Fruit fly (Drosophila melanogaster) whole organism, embryonic: Measurements from ENCODE around the gene CG18598.

Experiments
- CG11093 ChIP-seq: fragments of 200-800 bp; sonication (Bioruptor generic); IDR thresholded peaks from 3 replicates; pipeline ENCODE4 v1.3.6; 2022; ENCODE audit warnings: missing biosample characterization, missing genetic modification characterization
- CG12071 ChIP-seq: fragments of 200-800 bp; sonication (Bioruptor generic); optimal IDR thresholded peaks from 3 replicates; lab custom pipeline; 2018; ENCODE audit warnings: missing biosample characterization, mild to moderate bottlenecking, missing genetic modification characterization
- CG14710 ChIP-seq: fragments of 200-800 bp; sonication (Bioruptor generic); optimal IDR thresholded peaks from 3 replicates; lab custom pipeline; 2019; ENCODE audit warnings: missing biosample characterization, mild to moderate bottlenecking, missing genetic modification characterization, moderate library complexity
- CG15011 ChIP-seq: fragments of 200-800 bp; sonication (Bioruptor generic); optimal IDR thresholded peaks from 3 replicates; lab custom pipeline; 2018; ENCODE audit warnings: missing biosample characterization, mild to moderate bottlenecking, missing genetic modification characterization
- CG17912 ChIP-seq: fragments of 200-800 bp; sonication (Bioruptor generic); optimal IDR thresholded peaks from 2 replicates; lab custom pipeline; 2018; ENCODE audit warnings: missing biosample characterization, mild to moderate bottlenecking, missing genetic modification characterization
- CG2120 ChIP-seq: fragments of 200-800 bp; sonication (Bioruptor generic); optimal IDR thresholded peaks from 3 replicates; lab custom pipeline; 2016; ENCODE audit warnings: missing biosample characterization, missing genetic modification characterization
- CG32532 ChIP-seq: fragments of 200-800 bp; sonication (Bioruptor generic); IDR thresholded peaks from 2 replicates; pipeline ENCODE4 v1.3.6; 2022; ENCODE audit warnings: missing biosample characterization, missing genetic modification characterization
- CG33557 ChIP-seq: fragments of 200-800 bp; sonication (Bioruptor generic); optimal IDR thresholded peaks from 2 replicates; lab custom pipeline; 2019; ENCODE audit warnings: missing biosample characterization, mild to moderate bottlenecking, missing genetic modification characterization, moderate library complexity
- CG4424 ChIP-seq: fragments of 200-800 bp; sonication (Bioruptor generic); optimal IDR thresholded peaks from 3 replicates; lab custom pipeline; 2016; ENCODE audit warnings: missing biosample characterization, missing genetic modification characterization
- CG8089 ChIP-seq: fragments of 200-800 bp; sonication (Bioruptor generic); optimal IDR thresholded peaks from 3 replicates; lab custom pipeline; 2016; ENCODE audit warnings: missing biosample characterization, missing genetic modification characterization
- CG9727 ChIP-seq: fragments of 200-800 bp; sonication (Bioruptor generic); optimal IDR thresholded peaks from 3 replicates; lab custom pipeline; 2017; ENCODE audit warnings: missing biosample characterization, mild to moderate bottlenecking, missing genetic modification characterization
- Dref ChIP-seq: fragments of 200-800 bp; sonication (Bioruptor generic); IDR thresholded peaks from 2 replicates; pipeline ENCODE4 v1.3.6; 2022; ENCODE audit warnings: missing biosample characterization, missing genetic modification characterization
- Drgx ChIP-seq: fragments of 200-800 bp; sonication (Bioruptor generic); IDR thresholded peaks from 2 replicates; pipeline ENCODE4 v1.3.6; 2022; ENCODE audit warnings: missing biosample characterization, missing genetic modification characterization
- Hr78 ChIP-seq, 2 experiments: fragments of 200-800 bp in 1 of 2; fragments of >200 bp in 1 of 2; sonication (Bioruptor generic) in 1 of 2; optimal IDR thresholded peaks; 2 replicates each; lab custom pipeline; 2017 to 2019; ENCODE audit warnings: missing biosample characterization in 2 of 2, missing genetic modification characterization in 2 of 2, mild to moderate bottlenecking in 1 of 2, moderate library complexity in 1 of 2
- Jarid2 ChIP-seq: fragments of 200-800 bp; sonication (Bioruptor generic); optimal IDR thresholded peaks from 3 replicates; lab custom pipeline; 2017; ENCODE audit warnings: mild to moderate bottlenecking, missing biosample characterization, missing genetic modification reagents, missing genetic modification characterization
- Oli ChIP-seq: fragments of 200-800 bp; sonication (Bioruptor generic); optimal IDR thresholded peaks from 2 replicates; lab custom pipeline; 2018; ENCODE audit warnings: missing biosample characterization, mild to moderate bottlenecking, missing genetic modification characterization, moderate library complexity
- Optix ChIP-seq: fragments of 200-800 bp; sonication (Bioruptor generic); IDR thresholded peaks from 3 replicates; pipeline ENCODE4 v1.3.6; 2022; ENCODE audit warnings: missing biosample characterization, missing genetic modification characterization
- Sox102F ChIP-seq: fragments of 200-800 bp; sonication (Bioruptor generic); optimal IDR thresholded peaks from 2 replicates; lab custom pipeline; 2018; ENCODE audit warnings: missing biosample characterization, mild to moderate bottlenecking, missing genetic modification characterization, moderate library complexity
- amos ChIP-seq: fragments of 200-800 bp; sonication (Bioruptor generic); IDR thresholded peaks from 2 replicates; pipeline ENCODE4 v1.3.6; 2022; ENCODE audit warnings: missing biosample characterization, missing genetic modification characterization; ENCODE audit not compliant: partially characterized antibody
- cas ChIP-seq: fragments of 200-800 bp; sonication (Bioruptor generic); IDR thresholded peaks from 2 replicates; pipeline ENCODE4 v1.3.6; 2022; ENCODE audit warnings: missing biosample characterization, missing genetic modification characterization
- da ChIP-seq: fragments of 200-800 bp; sonication (Bioruptor generic); optimal IDR thresholded peaks from 2 replicates; lab custom pipeline; 2016; ENCODE audit warnings: missing biosample characterization, missing genetic modification characterization
- dm ChIP-seq: fragments of 200-800 bp; sonication (Bioruptor generic); optimal IDR thresholded peaks from 3 replicates; lab custom pipeline; 2016; ENCODE audit warnings: missing biosample characterization, missing genetic modification characterization
- fd96Cb ChIP-seq: fragments of 200-800 bp; sonication (Bioruptor generic); optimal IDR thresholded peaks from 2 replicates; lab custom pipeline; 2018; ENCODE audit warnings: missing biosample characterization, mild to moderate bottlenecking, missing genetic modification characterization, moderate library complexity
- fu2 ChIP-seq: fragments of 200-800 bp; sonication (Bioruptor generic); optimal IDR thresholded peaks from 2 replicates; lab custom pipeline; 2016; ENCODE audit warnings: missing biosample characterization, missing genetic modification characterization
- her ChIP-seq: fragments of 200-800 bp; sonication (Bioruptor generic); optimal IDR thresholded peaks from 2 replicates; lab custom pipeline; 2016; ENCODE audit warnings: missing biosample characterization, missing genetic modification characterization
- lbe ChIP-seq: fragments of 200-800 bp; sonication (Bioruptor generic); optimal IDR thresholded peaks from 2 replicates; lab custom pipeline; 2016; ENCODE audit warnings: missing biosample characterization, mild to moderate bottlenecking, missing genetic modification characterization
- lilli ChIP-seq: fragments of 200-800 bp; sonication (Bioruptor generic); optimal IDR thresholded peaks from 3 replicates; lab custom pipeline; 2016; ENCODE audit warnings: missing biosample characterization, missing genetic modification characterization
- nmo ChIP-seq: fragments of 200-800 bp; sonication (Bioruptor generic); optimal IDR thresholded peaks from 2 replicates; lab custom pipeline; 2018; ENCODE audit warnings: missing biosample characterization, mild to moderate bottlenecking, missing genetic modification characterization, moderate library complexity
- peb ChIP-seq: fragments of 200-800 bp; sonication (Bioruptor generic); IDR thresholded peaks from 2 replicates; pipeline ENCODE4 v1.3.6; 2022; ENCODE audit warnings: missing biosample characterization, missing genetic modification characterization
- pros ChIP-seq: fragments of 200-800 bp; sonication (Bioruptor generic); optimal IDR thresholded peaks from 3 replicates; lab custom pipeline; 2019; ENCODE audit warnings: missing biosample characterization, mild to moderate bottlenecking, missing genetic modification characterization, moderate library complexity
- run ChIP-seq: fragments of 200-800 bp; sonication (Bioruptor generic); optimal IDR thresholded peaks from 3 replicates; lab custom pipeline; 2018; ENCODE audit warnings: missing biosample characterization, mild to moderate bottlenecking, missing genetic modification characterization
- sens-2 ChIP-seq: fragments of 200-800 bp; sonication (Bioruptor generic); IDR thresholded peaks from 2 replicates; pipeline ENCODE4 v1.3.6; 2022; ENCODE audit warnings: missing biosample characterization, missing genetic modification characterization
- shn ChIP-seq: fragments of 200-800 bp; sonication (Bioruptor generic); optimal IDR thresholded peaks from 3 replicates; lab custom pipeline; 2016; ENCODE audit warnings: missing biosample characterization, missing genetic modification characterization
- twi ChIP-seq: fragments of 200-800 bp; optimal IDR thresholded peaks from 2 replicates; lab custom pipeline; 2019; ENCODE audit warnings: missing biosample characterization, mild to moderate bottlenecking, missing genetic modification characterization, moderate library complexity

The CG18598 gene

dm6 chr3R:18298900-18299321, 48.0 kb downstream of the CG18598 start, which contains the start of gene Dlc90F (continued):
- TF ChIP-seq CG17912 (GFP tag; lab: Kevin White, UChicago) (peak; percentile 11), lbe (GFP tag; lab: Kevin White, UChicago) (peak; percentile 40), CG14710 (tag; lab: Kevin White, UChicago) (peak; percentile 89), pros (no peak), fu2 (peak; percentile 66), CG33557 (GFP tag; lab: Kevin White, UChicago) (peak; percentile 47), lilli (GFP tag; lab: Kevin White, UChicago) (peak; percentile 83), fd96Cb (tag; lab: Kevin White, UChicago) (peak; percentile 65), CG8089 (GFP tag; lab: Kevin White, UChicago) (peak; percentile 59), dm (GFP tag; lab: Kevin White, UChicago) (peak; percentile 83), CG9727 (peak; percentile 44), peb (GFP tag; lab: Robert Waterston, UW) (peak; percentile 54; the same call in 1 of the 2 replicates), Hr78 (GFP tag; optimal IDR thresholded peaks at IDR 0.05; lab: Kevin White, UChicago) (no peak), CG32532 (GFP tag; lab: Robert Waterston, UW) (peak; percentile 84), CG4424 (peak; percentile 66), Optix (GFP tag; lab: Robert Waterston, UW) (peak; percentile 55; the same call in 2 of the 3 replicates), her (peak; percentile 54), sens-2 (GFP tag; lab: Robert Waterston, UW) (peak; percentile 53), CG11093 (peak; percentile 66; the same call in 2 of the 3 replicates), CG12071 (no peak), CG15011 (no peak), nmo (GFP tag; lab: Kevin White, UChicago) (peak; percentile 91), CG2120 (GFP tag; lab: Kevin White, UChicago) (peak; percentile 87), da (no peak), cas (GFP tag; lab: Robert Waterston, UW) (no peak), twi (tag; lab: Kevin White, UChicago) (peak; percentile 67), amos (GFP tag; lab: Robert Waterston, UW) (0 out of 2 replicates have a peak, but pooled peaks have one; percentile 47), Drgx (peak; percentile 68), Dref (GFP tag; lab: Robert Waterston, UW) (peak; percentile 64), run (tag; lab: Kevin White, UChicago) (no peak), shn (GFP tag; lab: Kevin White, UChicago) (peak; percentile 82), Sox102F (GFP tag; lab: Kevin White, UChicago) (peak; percentile 74), Oli (peak; percentile 73), Jarid2 (GFP tag; lab: Kevin White, UChicago) (no peak)
- TF ChIP-seq, all 482 proteins: peak for 348
